Fruit fly (Drosophila melanogaster) whole organism, embryonic: ENCODE data around the gene CG1910.

Experiments
- Ada2b ChIP-seq: fragments of 200-800 bp; sonication (Bioruptor generic); IDR thresholded peaks from 2 replicates; pipeline ENCODE4 v1.3.6; 2022; ENCODE audit warnings: missing biosample characterization, missing genetic modification characterization
- Adf1 ChIP-seq: fragments of 200-800 bp; sonication (Bioruptor generic); IDR thresholded peaks from 2 replicates; pipeline ENCODE4 v1.3.6; 2022; ENCODE audit warnings: missing biosample characterization, missing genetic modification characterization
- C15 ChIP-seq: fragments of 200-800 bp; sonication (Bioruptor generic); IDR thresholded peaks from 3 replicates; pipeline ENCODE4 v1.3.6; 2022; ENCODE audit warnings: missing biosample characterization, missing genetic modification characterization
- CG10274 ChIP-seq: fragments of 200-800 bp; sonication (Bioruptor generic); optimal IDR thresholded peaks from 3 replicates; lab custom pipeline; 2017; ENCODE audit warnings: missing biosample characterization, mild to moderate bottlenecking, missing genetic modification characterization
- CG12219 ChIP-seq: fragments of 200-800 bp; sonication (Bioruptor generic); optimal IDR thresholded peaks from 3 replicates; lab custom pipeline; 2018; ENCODE audit warnings: missing biosample characterization, mild to moderate bottlenecking, missing genetic modification characterization
- CG12299 ChIP-seq: fragments of 200-800 bp; sonication (Bioruptor generic); optimal IDR thresholded peaks from 2 replicates; lab custom pipeline; 2018; ENCODE audit warnings: missing biosample characterization, mild to moderate bottlenecking, missing genetic modification characterization
- CG12744 ChIP-seq: fragments of 200-800 bp; sonication (Bioruptor generic); optimal IDR thresholded peaks from 2 replicates; lab custom pipeline; 2016; ENCODE audit warnings: missing biosample characterization, missing genetic modification characterization
- CG12769 ChIP-seq: fragments of 200-800 bp; sonication (Bioruptor generic); optimal IDR thresholded peaks from 2 replicates; lab custom pipeline; 2019; ENCODE audit warnings: missing biosample characterization, mild to moderate bottlenecking, missing genetic modification characterization, moderate library complexity
- CG1529 ChIP-seq: fragments of 200-800 bp; sonication (Bioruptor generic); optimal IDR thresholded peaks from 3 replicates; lab custom pipeline; 2018; ENCODE audit warnings: missing biosample characterization, missing genetic modification characterization
- CG17328 ChIP-seq: fragments of 200-800 bp; sonication (Bioruptor generic); IDR thresholded peaks from 2 replicates; pipeline ENCODE4 v1.3.6; 2022; ENCODE audit warnings: missing biosample characterization, missing genetic modification characterization
- CG3847 ChIP-seq: fragments of 200-800 bp; sonication (Bioruptor generic); IDR thresholded peaks from 2 replicates; pipeline ENCODE4 v1.3.6; 2022; ENCODE audit warnings: missing biosample characterization, missing genetic modification characterization
- CG43689 ChIP-seq: fragments of 200-800 bp; sonication (Bioruptor generic); IDR thresholded peaks from 2 replicates; pipeline ENCODE4 v1.3.6; 2022; ENCODE audit warnings: missing biosample characterization, missing genetic modification characterization
- CG6683 ChIP-seq: fragments of 200-800 bp; sonication (Bioruptor generic); optimal IDR thresholded peaks from 2 replicates; lab custom pipeline; 2017; ENCODE audit warnings: missing biosample characterization, mild to moderate bottlenecking, missing genetic modification characterization, missing genetic modification reagents
- CG7745 ChIP-seq: fragments of 200-800 bp; sonication (Bioruptor generic); optimal IDR thresholded peaks from 2 replicates; lab custom pipeline; 2018; ENCODE audit warnings: missing biosample characterization, mild to moderate bottlenecking, missing genetic modification characterization, moderate library complexity
- CG8290 ChIP-seq, 3 experiments: fragments of 200-800 bp; sonication (Bioruptor generic); optimal IDR thresholded peaks; 2 replicates each; lab custom pipeline; 2016 to 2019; ENCODE audit warnings: missing biosample characterization in 3 of 3, missing genetic modification characterization in 3 of 3, mild to moderate bottlenecking in 2 of 3, moderate library complexity in 1 of 3
- CG8388 ChIP-seq: fragments of 200-800 bp; sonication (Bioruptor generic); optimal IDR thresholded peaks from 2 replicates; lab custom pipeline; 2019; ENCODE audit warnings: missing biosample characterization, mild to moderate bottlenecking, missing genetic modification characterization, moderate library complexity
- CG9932 ChIP-seq: fragments of 200-800 bp; sonication (Bioruptor generic); IDR thresholded peaks from 2 replicates; pipeline ENCODE4 v1.3.6; 2022; ENCODE audit warnings: missing biosample characterization, missing genetic modification characterization
- CTCF ChIP-seq: fragments of 200-800 bp; sonication (Bioruptor generic); optimal IDR thresholded peaks from 2 replicates; lab custom pipeline; 2017; ENCODE audit warnings: missing biosample characterization, mild to moderate bottlenecking, missing genetic modification characterization, moderate library complexity
- Chrac-16 ChIP-seq: fragments of 200-800 bp; sonication (Bioruptor generic); optimal IDR thresholded peaks from 3 replicates; lab custom pipeline; 2016; ENCODE audit warnings: missing biosample characterization, missing genetic modification characterization
- CrebB ChIP-seq: fragments of 200-800 bp; sonication (Bioruptor generic); optimal IDR thresholded peaks from 3 replicates; lab custom pipeline; 2018; ENCODE audit warnings: missing biosample characterization, mild to moderate bottlenecking, missing genetic modification characterization
- D19B ChIP-seq: fragments of 200-800 bp; sonication (Bioruptor generic); optimal IDR thresholded peaks from 2 replicates; lab custom pipeline; 2017; ENCODE audit warnings: missing biosample characterization, mild to moderate bottlenecking, missing genetic modification characterization
- Dbx ChIP-seq: fragments of 200-800 bp; sonication (Bioruptor generic); IDR thresholded peaks from 3 replicates; pipeline ENCODE4 v1.3.6; 2022; ENCODE audit warnings: missing biosample characterization, missing genetic modification characterization
- Dref ChIP-seq: fragments of 200-800 bp; sonication (Bioruptor generic); IDR thresholded peaks from 2 replicates; pipeline ENCODE4 v1.3.6; 2022; ENCODE audit warnings: missing biosample characterization, missing genetic modification characterization
- Eip74EF ChIP-seq, 2 experiments: fragments of 200-800 bp in 1 of 2; fragments of >200 bp in 1 of 2; sonication (Bioruptor generic) in 1 of 2; optimal IDR thresholded peaks; 2 replicates each; lab custom pipeline; 2017 to 2019; ENCODE audit warnings: missing biosample characterization in 2 of 2, missing genetic modification characterization in 2 of 2, mild to moderate bottlenecking in 1 of 2, moderate library complexity in 1 of 2
- GATAe ChIP-seq: fragments of 200-800 bp; sonication (Bioruptor generic); conservative IDR thresholded peaks from 2 replicates; pipeline ENCODE4 v1.3.6; 2022; ENCODE audit warnings: missing biosample characterization, missing genetic modification characterization
- Hr51 ChIP-seq, 2 experiments: fragments of 200-800 bp; sonication (Bioruptor generic); optimal IDR thresholded peaks; 2 replicates in 1 of 2; 3 replicates in 1 of 2; lab custom pipeline; 2016 to 2018; ENCODE audit warnings: missing biosample characterization in 2 of 2, missing genetic modification characterization in 2 of 2, mild to moderate bottlenecking in 1 of 2, moderate library complexity in 1 of 2
- Lpt ChIP-seq: fragments of >200 bp; optimal IDR thresholded peaks from 2 replicates; lab custom pipeline; 2018; ENCODE audit warnings: missing biosample characterization, missing genetic modification characterization
- MESR4 ChIP-seq: fragments of 200-800 bp; sonication (Bioruptor generic); optimal IDR thresholded peaks from 2 replicates; lab custom pipeline; 2018; ENCODE audit warnings: missing biosample characterization, mild to moderate bottlenecking, missing genetic modification characterization, moderate library complexity
- NC2β ChIP-seq: fragments of 200-800 bp; sonication (Bioruptor generic); optimal IDR thresholded peaks from 2 replicates; lab custom pipeline; 2016; ENCODE audit warnings: missing biosample characterization, missing genetic modification characterization
- Rfx ChIP-seq: fragments of 200-800 bp; sonication (Bioruptor generic); IDR thresholded peaks from 2 replicates; pipeline ENCODE4 v1.3.6; 2022; ENCODE audit warnings: missing biosample characterization, missing genetic modification characterization
- Spps ChIP-seq: fragments of 200-800 bp; sonication (Bioruptor generic); optimal IDR thresholded peaks from 2 replicates; lab custom pipeline; 2018; ENCODE audit warnings: missing biosample characterization, mild to moderate bottlenecking, missing genetic modification characterization
- Vsx1 ChIP-seq: fragments of 200-800 bp; sonication (Bioruptor generic); optimal IDR thresholded peaks from 2 replicates; lab custom pipeline; 2017; ENCODE audit warnings: missing biosample characterization, mild to moderate bottlenecking, missing genetic modification characterization, missing genetic modification reagents
- Xbp1 ChIP-seq: fragments of 200-800 bp; sonication (Bioruptor generic); optimal IDR thresholded peaks from 3 replicates; lab custom pipeline; 2016; ENCODE audit warnings: missing biosample characterization, mild to moderate bottlenecking, missing genetic modification characterization
- bbx ChIP-seq: fragments of 200-800 bp; sonication (Bioruptor generic); IDR thresholded peaks from 2 replicates; pipeline ENCODE4 v1.3.6; 2022; ENCODE audit warnings: missing biosample characterization, missing genetic modification characterization; ENCODE audit not compliant: partially characterized antibody
- dan ChIP-seq: fragments of 200-800 bp; sonication (Bioruptor generic); IDR thresholded peaks from 2 replicates; pipeline ENCODE4 v1.3.6; 2022; ENCODE audit warnings: missing biosample characterization, missing genetic modification characterization
- ems ChIP-seq: fragments of 200-800 bp; sonication (Bioruptor generic); optimal IDR thresholded peaks from 3 replicates; lab custom pipeline; 2016; ENCODE audit warnings: missing biosample characterization, missing genetic modification characterization
- exex ChIP-seq: fragments of 200-800 bp; sonication (Bioruptor generic); optimal IDR thresholded peaks from 4 replicates; lab custom pipeline; 2018; ENCODE audit warnings: missing biosample characterization, mild to moderate bottlenecking, missing genetic modification characterization, moderate library complexity
- gsb ChIP-seq: fragments of 200-800 bp; sonication (Bioruptor generic); IDR thresholded peaks from 2 replicates; pipeline ENCODE4 v1.3.6; 2022; ENCODE audit warnings: missing biosample characterization, missing genetic modification characterization
- h ChIP-seq: fragments of >200 bp; optimal IDR thresholded peaks from 2 replicates; lab custom pipeline; 2017
- lov ChIP-seq, 2 experiments: fragments of 200-800 bp in 1 of 2; fragments of >200 bp in 1 of 2; sonication (Bioruptor generic) in 1 of 2; IDR thresholded peaks in 1 of 2; optimal IDR thresholded peaks in 1 of 2; 2 replicates in 1 of 2; 3 replicates in 1 of 2; pipeline versions ENCODE4 v1.3.6 to Lab custom; 2017 to 2022; ENCODE audit warnings: missing biosample characterization in 1 of 2, missing genetic modification characterization in 1 of 2
- mirr ChIP-seq: fragments of 200-800 bp; sonication (Bioruptor generic); optimal IDR thresholded peaks from 3 replicates; lab custom pipeline; 2018; ENCODE audit warnings: missing biosample characterization, mild to moderate bottlenecking, missing genetic modification characterization
- oc ChIP-seq: fragments of 200-800 bp; sonication (Bioruptor generic); optimal IDR thresholded peaks from 2 replicates; lab custom pipeline; 2018; ENCODE audit warnings: missing biosample characterization, mild to moderate bottlenecking, missing genetic modification characterization, moderate library complexity
- odd ChIP-seq: fragments of 200-800 bp; sonication (Bioruptor generic); optimal IDR thresholded peaks from 2 replicates; lab custom pipeline; 2017; ENCODE audit warnings: missing biosample characterization, mild to moderate bottlenecking, missing genetic modification characterization
- otp ChIP-seq: fragments of 200-800 bp; sonication (Bioruptor generic); IDR thresholded peaks from 3 replicates; pipeline ENCODE4, ENCODE4 v1.3.6; 2022; ENCODE audit warnings: missing biosample characterization, missing genetic modification characterization
- pb ChIP-seq: fragments of 200-800 bp; sonication (Bioruptor generic); optimal IDR thresholded peaks from 3 replicates; lab custom pipeline; 2016; ENCODE audit warnings: missing biosample characterization, missing genetic modification characterization
- sd ChIP-seq: fragments of 200-800 bp; sonication (Bioruptor generic); optimal IDR thresholded peaks from 3 replicates; lab custom pipeline; 2018; ENCODE audit warnings: missing biosample characterization, mild to moderate bottlenecking, missing genetic modification characterization, moderate library complexity
- sima ChIP-seq: fragments of 200-800 bp; sonication (Bioruptor generic); optimal IDR thresholded peaks from 2 replicates; lab custom pipeline; 2016; ENCODE audit warnings: missing biosample characterization, missing genetic modification characterization
- stwl ChIP-seq: fragments of 200-800 bp; sonication (Bioruptor generic); optimal IDR thresholded peaks from 3 replicates; lab custom pipeline; 2018; ENCODE audit warnings: missing biosample characterization, mild to moderate bottlenecking, missing genetic modification characterization, moderate library complexity
- tll ChIP-seq, 2 experiments: fragments of 200-800 bp in 1 of 2; fragments of >200 bp in 1 of 2; sonication (Bioruptor generic) in 1 of 2; optimal IDR thresholded peaks; 2 replicates each; lab custom pipeline; 2017 to 2019; ENCODE audit warnings: missing biosample characterization in 2 of 2, missing genetic modification characterization in 2 of 2, mild to moderate bottlenecking in 1 of 2, moderate library complexity in 1 of 2
- zfh1 ChIP-seq: fragments of 200-800 bp; sonication (Bioruptor generic); IDR thresholded peaks from 3 replicates; pipeline ENCODE4 v1.3.6; 2022; ENCODE audit warnings: missing biosample characterization, missing genetic modification characterization

CG1910 gene

dm6 chr3R:31758587-31759167 lies 11.2 kb downstream of the CG1910 start, which contains the start of gene CG2187 (continued):
- TF ChIP-seq Chrac-16 (GFP tag; lab: Kevin White, UChicago) (no peak), tll (GFP tag; optimal IDR thresholded peaks at IDR 0.05; lab: Kevin White, UChicago) (no peak), h (lab: Kevin White, UChicago) (no peak), CG6683 (GFP tag; lab: Kevin White, UChicago) (no peak), NC2β (GFP tag; lab: Kevin White, UChicago) (no peak), Dbx (GFP tag; lab: Robert Waterston, UW) (peak; percentile 18; the same call in 1 of the 3 replicates), C15 (no peak), CG10274 (GFP tag; lab: Kevin White, UChicago) (no peak), Spps (tag; lab: Kevin White, UChicago) (no peak), CG1529 (no peak), mirr (peak; percentile 0), CG8290 (GFP tag; optimal IDR thresholded peaks at IDR 0.05; lab: Kevin White, UChicago) (no peak), CG8290 (tag; optimal IDR thresholded peaks at IDR 0.05; lab: Kevin White, UChicago) (no peak), bbx (GFP tag; lab: Robert Waterston, UW) (no peak), Hr51 (GFP tag; optimal IDR thresholded peaks at IDR 0.05; lab: Kevin White, UChicago) (no peak), CG12769 (tag; lab: Kevin White, UChicago) (no peak), Lpt (no peak), Rfx (GFP tag; lab: Robert Waterston, UW) (no peak), Adf1 (GFP tag; lab: Robert Waterston, UW) (no peak), gsb (GFP tag; lab: Robert Waterston, UW) (no peak), CG17328 (GFP tag; lab: Robert Waterston, UW) (peak; percentile 20; the same call in 1 of the 2 replicates), oc (tag; lab: Kevin White, UChicago) (no peak), zfh1 (GFP tag; lab: Robert Waterston, UW) (no peak), CG3847 (no peak), lov (optimal IDR thresholded peaks at IDR 0.05; lab: Kevin White, UChicago) (no peak), lov (GFP tag; IDR thresholded peaks at IDR 0.05; lab: Robert Waterston, UW) (no peak), CG8388 (GFP tag; lab: Kevin White, UChicago) (no peak), CrebB (tag; lab: Kevin White, UChicago) (no peak), CG12744 (GFP tag; lab: Kevin White, UChicago) (no peak), CG7745 (no peak), pb (GFP tag; lab: Kevin White, UChicago) (no peak), odd (GFP tag; lab: Kevin White, UChicago) (peak; percentile 14), stwl (tag; lab: Kevin White, UChicago) (no peak), Xbp1 (GFP tag; lab: Kevin White, UChicago) (no peak), MESR4 (GFP tag; lab: Kevin White, UChicago) (no peak), CG9932 (GFP tag; lab: Robert Waterston, UW) (no peak), Vsx1 (GFP tag; lab: Kevin White, UChicago) (no peak), exex (no peak), Dref (GFP tag; lab: Robert Waterston, UW) (no peak), dan (GFP tag; lab: Robert Waterston, UW) (no peak), CTCF (GFP tag; lab: Kevin White, UChicago) (no peak), ems (GFP tag; lab: Kevin White, UChicago) (no peak), CG43689 (GFP tag; lab: Robert Waterston, UW) (no peak), CG12219 (peak; percentile 9), Eip74EF (GFP tag; optimal IDR thresholded peaks at IDR 0.05; lab: Kevin White, UChicago) (no peak), GATAe (GFP tag; lab: Robert Waterston, UW) (no peak), Ada2b (GFP tag; lab: Robert Waterston, UW) (no peak), otp (no peak), CG12299 (tag; lab: Kevin White, UChicago) (no peak), D19B (GFP tag; lab: Kevin White, UChicago) (no peak), sima (GFP tag; lab: Kevin White, UChicago) (no peak), sd (tag; lab: Kevin White, UChicago) (no peak)
